Fruit fly (Drosophila melanogaster): Measurements from ENCODE around the gene nes.

nes gene

DNA sequence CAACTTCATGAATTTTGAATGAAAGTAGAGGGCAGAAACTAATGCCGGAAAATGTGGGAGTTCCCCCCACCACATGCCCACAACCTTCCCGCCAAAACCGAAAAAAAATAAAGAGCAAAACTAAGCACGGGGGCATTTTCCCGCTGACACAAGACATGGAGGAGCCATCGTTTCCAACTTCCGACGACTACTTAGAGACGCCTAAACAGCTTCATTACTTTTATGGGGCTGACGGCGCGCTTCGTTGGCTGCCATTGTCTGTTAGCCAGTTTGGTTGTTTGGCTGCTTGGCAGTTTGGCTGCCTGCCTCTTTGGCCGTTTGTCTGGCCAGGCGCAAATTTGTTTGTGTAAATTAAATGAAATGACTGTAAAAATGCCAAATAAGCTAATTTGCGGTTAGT is 46.3 kb downstream of the nes start:
- TF ChIP-seq psq (optimal IDR thresholded peaks at IDR 0.05) (no peak), EcR (GFP tag; optimal IDR thresholded peaks at IDR 0.05) (no peak), Dll (optimal IDR thresholded peaks at IDR 0.05) (no peak), pan (optimal IDR thresholded peaks at IDR 0.05) (no peak), usp (GFP tag; optimal IDR thresholded peaks at IDR 0.05) (no peak), CG8478 (optimal IDR thresholded peaks at IDR 0.05) (no peak)
